Fruit fly (Drosophila melanogaster): ENCODE results near the gene cav.

Gene cav

dm6 chr3R:24188619-24189018 lies 32.3 kb upstream of the cav start, which contains the start of gene CG5515 (continued):
- TF ChIP-seq CG10669 (GFP tag; optimal IDR thresholded peaks at IDR 0.05) (no peak), esn (GFP tag; optimal IDR thresholded peaks at IDR 0.05) (peak; percentile 81), dsx (GFP tag; optimal IDR thresholded peaks at IDR 0.05; ENCODE audit: poor library complexity, severe bottlenecking) (no peak), Hr4 (GFP tag; optimal IDR thresholded peaks at IDR 0.05) (peak; percentile 78), CG8632 (GFP tag; optimal IDR thresholded peaks at IDR 0.05) (peak; percentile 22), Eip75B (GFP tag; optimal IDR thresholded peaks at IDR 0.05) (no peak), CG16779 (tag; optimal IDR thresholded peaks at IDR 0.05) (no peak), CG6792 (GFP tag; optimal IDR thresholded peaks at IDR 0.05) (peak; percentile 45), svp (GFP tag) (no peak), OdsH (GFP tag; optimal IDR thresholded peaks at IDR 0.05) (peak; percentile 73), CG11294 (GFP tag; IDR thresholded peaks at IDR 0.05) (peak; percentile 14; the same call in 1 of the 2 replicates), salr (GFP tag; optimal IDR thresholded peaks at IDR 0.05) (no peak), CG3919 (GFP tag; optimal IDR thresholded peaks at IDR 0.05) (no peak), CG3032 (tag; optimal IDR thresholded peaks at IDR 0.05) (peak; percentile 48), Hr38 (GFP tag; optimal IDR thresholded peaks at IDR 0.05) (no peak), Eip78C (GFP tag) (peak; percentile 78), CG6854 (GFP tag; optimal IDR thresholded peaks at IDR 0.05) (no peak), CG4318 (GFP tag; optimal IDR thresholded peaks at IDR 0.05) (peak; percentile 52), cyc (GFP tag; optimal IDR thresholded peaks at IDR 0.05) (peak; percentile 57), Gug (GFP tag; IDR thresholded peaks at IDR 0.05) (no peak), CG6808 (GFP tag; optimal IDR thresholded peaks at IDR 0.05) (no peak)

DNA sequence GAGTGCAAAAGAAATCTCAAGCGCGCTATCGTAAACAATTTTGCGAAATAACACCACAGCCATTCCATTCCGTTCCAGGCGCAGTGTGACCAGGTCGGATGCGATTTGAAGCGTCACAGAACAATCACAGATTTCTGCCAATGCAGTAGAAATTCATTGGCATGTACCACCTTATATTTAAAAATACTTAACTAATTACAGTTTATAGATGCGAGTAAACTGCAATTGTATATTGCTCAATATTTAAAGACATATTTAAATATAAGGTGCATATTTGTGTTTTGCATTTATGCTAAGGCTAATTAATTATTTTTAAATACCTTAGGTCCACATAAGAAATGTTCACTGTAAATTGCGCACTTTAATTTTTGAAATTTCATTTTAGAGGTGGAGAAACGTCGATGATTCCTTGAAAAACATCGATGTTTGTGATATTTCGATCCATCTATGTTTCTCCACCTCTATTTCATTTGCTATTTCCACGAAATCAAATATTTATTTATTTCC lies 27.5 kb upstream of the cav start, which contains the start of the genes SMC6 and CG6204:
TSS of gene SMC6 (minus strand) at position 51 of the 507 bp plus-strand sequence.
TSS of gene CG6204 (plus strand) at position 460 of the 507 bp plus-strand sequence.
- TF ChIP-seq CG7368 (GFP tag; optimal IDR thresholded peaks at IDR 0.05) (peak; percentile 94), dsx (GFP tag; optimal IDR thresholded peaks at IDR 0.05; ENCODE audit: poor library complexity, severe bottlenecking) (peak; percentile 93), vri (GFP tag; optimal IDR thresholded peaks at IDR 0.05) (no peak), CG16779 (tag; optimal IDR thresholded peaks at IDR 0.05) (peak; percentile 76), CG11762 (GFP tag; optimal IDR thresholded peaks at IDR 0.05; ENCODE audit: insufficient read depth) (peak; percentile 97), salr (GFP tag; optimal IDR thresholded peaks at IDR 0.05) (peak in 1 of 2 experiments; percentile 89), CG3032 (tag; optimal IDR thresholded peaks at IDR 0.05) (peak; percentile 97), Hr4 (GFP tag; optimal IDR thresholded peaks at IDR 0.05) (peak; percentile 97), Blimp-1 (GFP tag; optimal IDR thresholded peaks at IDR 0.05) (peak; percentile 78), lz (GFP tag; optimal IDR thresholded peaks at IDR 0.05) (peak; percentile 96), acj6 (GFP tag; optimal IDR thresholded peaks at IDR 0.05) (peak; percentile 96), CG3919 (GFP tag; optimal IDR thresholded peaks at IDR 0.05) (peak; percentile 96), Ets21C (GFP tag; optimal IDR thresholded peaks at IDR 0.05) (peak; percentile 95), achi (GFP tag; optimal IDR thresholded peaks at IDR 0.05) (peak; percentile 95), Hr38 (GFP tag; optimal IDR thresholded peaks at IDR 0.05) (no peak), Eip78C (GFP tag) (peak; percentile 99), CG9139 (GFP tag; optimal IDR thresholded peaks at IDR 0.05) (peak; percentile 86), fd59A (GFP tag; optimal IDR thresholded peaks at IDR 0.05) (peak; percentile 90), Sox15 (GFP tag; optimal IDR thresholded peaks at IDR 0.05) (peak; percentile 96), topi (GFP tag; optimal IDR thresholded peaks at IDR 0.05) (peak; percentile 95), Lpt (GFP tag; optimal IDR thresholded peaks at IDR 0.05) (peak; percentile 93), CG6792 (GFP tag; optimal IDR thresholded peaks at IDR 0.05) (peak; percentile 95), Sox14 (GFP tag; optimal IDR thresholded peaks at IDR 0.05) (peak; percentile 96), esn (GFP tag; optimal IDR thresholded peaks at IDR 0.05) (peak; percentile 97), eg (GFP tag; IDR thresholded peaks at IDR 0.05) (peak; percentile 97), svp (GFP tag) (peak; percentile 97), CG10669 (GFP tag; optimal IDR thresholded peaks at IDR 0.05) (peak; percentile 95), CG8319 (GFP tag; optimal IDR thresholded peaks at IDR 0.05) (peak; percentile 92), fkh (GFP tag; optimal IDR thresholded peaks at IDR 0.05) (peak; percentile 74), Eip93F (GFP tag; optimal IDR thresholded peaks at IDR 0.05) (peak; percentile 82), CG15336 (GFP tag; IDR thresholded peaks at IDR 0.05) (peak; percentile 94), CG6163 (GFP tag; IDR thresholded peaks at IDR 0.05) (peak; percentile 96), CG1621 (tag; optimal IDR thresholded peaks at IDR 0.05) (peak; percentile 91), fd85E (GFP tag; optimal IDR thresholded peaks at IDR 0.05) (peak; percentile 85), Smox (GFP tag; optimal IDR thresholded peaks at IDR 0.05) (peak; percentile 95), Ets96B (tag; optimal IDR thresholded peaks at IDR 0.05) (peak; percentile 96), CG4318 (GFP tag; optimal IDR thresholded peaks at IDR 0.05) (peak; percentile 88), CG34406 (GFP tag; optimal IDR thresholded peaks at IDR 0.05) (peak; percentile 94), CG6276 (GFP tag; optimal IDR thresholded peaks at IDR 0.05) (no peak), Met (GFP tag; optimal IDR thresholded peaks at IDR 0.05) (peak; percentile 97)

All from whole organism, prepupa.